Worm (Caenorhabditis elegans) whole organism, mixed stage, embryonic: ENCODE measurements around the gene C25G6.4.

Source experiments
- blmp-1 ChIP-seq: fragments of 150-350 bp; optimal IDR thresholded peaks from 2 replicates; lab custom pipeline; 2014; ENCODE audit warnings: missing biosample characterization, missing genetic modification characterization
- ceh-39 ChIP-seq: fragments of 150-350 bp; optimal IDR thresholded peaks from 2 replicates; lab custom pipeline; 2014; ENCODE audit warnings: missing biosample characterization, missing genetic modification characterization
- ces-1 ChIP-seq: fragments of 150-350 bp; optimal IDR thresholded peaks from 2 replicates; lab custom pipeline; 2014; ENCODE audit warnings: missing biosample characterization, missing genetic modification reagents, missing genetic modification characterization
- flh-1 ChIP-seq: fragments of 200-800 bp; sonication (Bioruptor generic); optimal IDR thresholded peaks from 2 replicates; lab custom pipeline; 2018; ENCODE audit warnings: mild to moderate bottlenecking, missing genetic modification characterization, moderate library complexity, missing compliant biosample characterization
- lin-32 ChIP-seq: fragments of 200-800 bp; sonication (Bioruptor generic); optimal IDR thresholded peaks from 2 replicates; lab custom pipeline; 2018; ENCODE audit warnings: mild to moderate bottlenecking, missing genetic modification characterization, missing compliant biosample characterization
- mep-1 ChIP-seq: fragments of 150-350 bp; optimal IDR thresholded peaks from 2 replicates; lab custom pipeline; 2017; ENCODE audit warnings: missing biosample characterization, missing genetic modification reagents, missing genetic modification characterization, inconsistent platforms
- nhr-12 ChIP-seq: fragments of 150-350 bp; optimal IDR thresholded peaks from 2 replicates; lab custom pipeline; 2014; ENCODE audit warnings: missing biosample characterization, missing genetic modification characterization
- nhr-28 ChIP-seq: fragments of 150-350 bp; optimal IDR thresholded peaks from 2 replicates; lab custom pipeline; 2014; ENCODE audit warnings: missing biosample characterization, missing genetic modification characterization
- sem-2 ChIP-seq: fragments of 200-800 bp; sonication (Bioruptor generic); optimal IDR thresholded peaks from 2 replicates; lab custom pipeline; 2018; ENCODE audit warnings: mild to moderate bottlenecking, missing genetic modification characterization, missing compliant biosample characterization
- snpc-4 ChIP-seq: fragments of 150-350 bp; optimal IDR thresholded peaks from 2 replicates; lab custom pipeline; 2014; ENCODE audit warnings: missing biosample characterization, missing genetic modification characterization
- unc-62 ChIP-seq: fragments of 150-350 bp; optimal IDR thresholded peaks from 2 replicates; lab custom pipeline; 2014; ENCODE audit warnings: missing biosample characterization, missing genetic modification reagents, missing genetic modification characterization
- ztf-11 ChIP-seq: fragments of 150-350 bp; optimal IDR thresholded peaks from 2 replicates; lab custom pipeline; 2014; ENCODE audit warnings: missing biosample characterization, missing genetic modification characterization

ce11 chrX:1232074-1232473 lies 17.6 kb downstream of the C25G6.4 start:
- no peak for TF ChIP-seq ztf-11 (tag; lab: Kevin White, UChicago)
- TF ChIP-seq nhr-28 (tag; lab: Kevin White, UChicago) = no peak
- no peak for TF ChIP-seq ces-1 (GFP tag; lab: Kevin White, UChicago)
- TF ChIP-seq mep-1 (tag; lab: Kevin White, UChicago) = no peak
- TF ChIP-seq ceh-39 = no peak
- no peak for TF ChIP-seq unc-62 (GFP tag; lab: Kevin White, UChicago)
- TF ChIP-seq snpc-4 (tag; lab: Kevin White, UChicago) = no peak
- TF ChIP-seq lin-32 (GFP tag; lab: Kevin White, UChicago) = no peak
- TF ChIP-seq sem-2 (GFP tag; lab: Kevin White, UChicago) = no peak
- TF ChIP-seq nhr-12 (tag; lab: Kevin White, UChicago) = no peak
- TF ChIP-seq blmp-1 = no peak
- no peak for TF ChIP-seq flh-1 (GFP tag; lab: Kevin White, UChicago)
